Fruit fly (Drosophila melanogaster) whole organism: ENCODE measurements around the gene Pdh.

Experiments used
- CG8478 ChIP-seq: fragments of >200 bp; optimal IDR thresholded peaks from 2 replicates; lab custom pipeline; 2018; ENCODE audit warnings: inconsistent platforms
- Dll ChIP-seq: fragments of >200 bp; optimal IDR thresholded peaks from 2 replicates; lab custom pipeline; 2017
- EcR ChIP-seq, 2 experiments: fragments of >200 bp; optimal IDR thresholded peaks; 2 replicates each; lab custom pipeline; 2017; ENCODE audit warnings: missing biosample characterization in 2 of 2, missing genetic modification characterization in 2 of 2, missing genetic modification reagents in 2 of 2
- pan ChIP-seq: fragments of >200 bp; optimal IDR thresholded peaks from 2 replicates; lab custom pipeline; 2017
- psq ChIP-seq: fragments of >200 bp; optimal IDR thresholded peaks from 2 replicates; lab custom pipeline; 2017
- usp ChIP-seq: fragments of >200 bp; optimal IDR thresholded peaks from 2 replicates; lab custom pipeline; 2017; ENCODE audit warnings: missing biosample characterization, missing genetic modification characterization, mixed read lengths

Gene Pdh

dm6 chr3L:16338703-16339102, 15.4 kb downstream of the Pdh start, which contains the start of gene CG4998:
Gene CG4998, plus strand, starts transcription at chr3L:16339003.
- no peak for TF ChIP-seq Dll
- no peak for TF ChIP-seq pan (lab: Kevin White, UChicago)
- no peak for TF ChIP-seq CG8478 (lab: Kevin White, UChicago)
- TF ChIP-seq EcR (GFP tag; optimal IDR thresholded peaks at IDR 0.05; lab: Kevin White, UChicago) = no peak
- no peak for TF ChIP-seq usp
- no peak for TF ChIP-seq psq (lab: Kevin White, UChicago)

dm6 chr3L:16337739-16338138, 16.4 kb downstream of the Pdh start:
- TF ChIP-seq psq (lab: Kevin White, UChicago) = no peak
- no peak for TF ChIP-seq usp
- no peak for TF ChIP-seq pan (lab: Kevin White, UChicago)
- no peak for TF ChIP-seq Dll
- TF ChIP-seq EcR (GFP tag; optimal IDR thresholded peaks at IDR 0.05; lab: Kevin White, UChicago) = no peak
- no peak for TF ChIP-seq CG8478 (lab: Kevin White, UChicago)

- TF ChIP-seq usp (no peak), Dll (no peak), EcR (GFP tag; optimal IDR thresholded peaks at IDR 0.05; lab: Kevin White, UChicago) (no peak), psq (lab: Kevin White, UChicago) (no peak), pan (lab: Kevin White, UChicago) (no peak), CG8478 (lab: Kevin White, UChicago) (no peak)
Observed at dm6 chr3L:16334876-16335275, 19.2 kb downstream of the Pdh start.

- no peak for TF ChIP-seq EcR (GFP tag; optimal IDR thresholded peaks at IDR 0.05; lab: Kevin White, UChicago)
Observed at dm6 chr3L:16333013-16333412, 21.1 kb downstream of the Pdh start, which contains the start of gene CG13056. Gene CG13056, plus strand, starts transcription at chr3L:16333313.

dm6 chr3L:16331633-16332032, 22.5 kb downstream of the Pdh start, which contains the start of gene retinin:
Gene retinin, plus strand, starts transcription at chr3L:16331933.
- TF ChIP-seq Dll (no peak), EcR (GFP tag; optimal IDR thresholded peaks at IDR 0.05; lab: Kevin White, UChicago) (no peak), pan (lab: Kevin White, UChicago) (no peak)

- TF ChIP-seq pan (lab: Kevin White, UChicago) = no peak
- TF ChIP-seq CG8478 (lab: Kevin White, UChicago) = no peak
- no peak for TF ChIP-seq psq (lab: Kevin White, UChicago)
- no peak for TF ChIP-seq EcR (GFP tag; optimal IDR thresholded peaks at IDR 0.05; lab: Kevin White, UChicago)
- no peak for TF ChIP-seq usp
- TF ChIP-seq Dll = no peak
Observed at dm6 chr3L:16330740-16331139, 23.4 kb downstream of the Pdh start, which contains the start of gene CG33060. Gene CG33060, plus strand, starts transcription at chr3L:16331040.

dm6 chr3L:16329495-16329894, 24.6 kb downstream of the Pdh start, which contains the start of gene CG33061:
Gene CG33061, plus strand, starts transcription at chr3L:16329795.
- TF ChIP-seq EcR (GFP tag; optimal IDR thresholded peaks at IDR 0.05; lab: Kevin White, UChicago) (no peak), Dll (no peak), psq (lab: Kevin White, UChicago) (no peak), usp (no peak), pan (lab: Kevin White, UChicago) (no peak), CG8478 (lab: Kevin White, UChicago) (no peak)

- TF ChIP-seq usp (no peak), Dll (no peak), CG8478 (lab: Kevin White, UChicago) (no peak), psq (lab: Kevin White, UChicago) (no peak), pan (lab: Kevin White, UChicago) (no peak), EcR (GFP tag; optimal IDR thresholded peaks at IDR 0.05; lab: Kevin White, UChicago) (no peak)
Observed at dm6 chr3L:16328207-16328891, 25.7 kb downstream of the Pdh start, which contains the start of gene CG13058. Gene CG13058, plus strand, starts transcription at chr3L:16328841.

- TF ChIP-seq Dll (no peak), psq (lab: Kevin White, UChicago) (no peak), CG8478 (lab: Kevin White, UChicago) (no peak), pan (lab: Kevin White, UChicago) (no peak), EcR (GFP tag; optimal IDR thresholded peaks at IDR 0.05; lab: Kevin White, UChicago) (no peak), usp (no peak)
Observed at dm6 chr3L:16327776-16328175, 26.3 kb downstream of the Pdh start, which contains the start of gene CG13038. Gene CG13038, minus strand, starts transcription at chr3L:16327893.

- TF ChIP-seq EcR (GFP tag; optimal IDR thresholded peaks at IDR 0.05; lab: Kevin White, UChicago) = no peak
Observed at dm6 chr3L:16326657-16327056, 27.4 kb downstream of the Pdh start, which contains the start of the genes CG13040 and CG13039. Gene CG13040, minus strand, starts transcription at chr3L:16326757. Gene CG13039, minus strand, starts transcription at chr3L:16326762.

- TF ChIP-seq pan (lab: Kevin White, UChicago) = no peak
- TF ChIP-seq EcR (GFP tag; optimal IDR thresholded peaks at IDR 0.05; lab: Kevin White, UChicago) = no peak
- TF ChIP-seq CG8478 (lab: Kevin White, UChicago) = no peak
- no peak for TF ChIP-seq Dll
- TF ChIP-seq usp = no peak
- TF ChIP-seq psq (lab: Kevin White, UChicago) = no peak
Observed at dm6 chr3L:16323372-16323771, 30.7 kb downstream of the Pdh start, which contains the start of gene CG13059. Gene CG13059, plus strand, starts transcription at chr3L:16323672.

dm6 chr3L:16321172-16321571, 32.9 kb downstream of the Pdh start, which contains the start of gene CG42718:
Gene CG42718, minus strand, starts transcription at chr3L:16321272.
- TF ChIP-seq Dll (no peak), usp (no peak), psq (lab: Kevin White, UChicago) (no peak), CG8478 (lab: Kevin White, UChicago) (no peak), EcR (GFP tag; optimal IDR thresholded peaks at IDR 0.05; lab: Kevin White, UChicago) (no peak), pan (lab: Kevin White, UChicago) (no peak)
